Worm (Caenorhabditis elegans): Measurements from ENCODE around the gene oac-11.

oac-11 gene

DNA sequence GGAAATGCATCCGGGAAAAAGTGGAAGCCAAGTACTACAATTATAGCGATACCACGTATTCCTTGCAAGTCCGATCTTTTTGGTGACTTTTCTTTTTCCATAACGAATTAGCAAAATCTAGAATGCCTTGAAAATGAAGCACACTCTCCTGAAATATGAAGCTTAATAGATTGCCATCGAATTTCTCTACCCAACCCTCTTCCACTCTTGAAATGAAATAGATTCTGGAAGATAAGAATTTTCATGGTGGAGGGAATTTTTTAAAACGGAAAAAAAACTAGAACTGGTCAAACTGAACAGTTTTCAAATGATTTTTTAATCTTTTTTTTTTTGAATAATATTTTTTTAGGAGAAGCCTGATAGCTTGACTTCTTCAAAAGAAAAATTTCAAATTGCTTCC lies at the start of gene oac-11:
Gene oac-11, minus strand, starts transcription at position 101 of the 400 bp plus-strand sequence.
- TF ChIP-seq bed-3 (GFP tag; optimal IDR thresholded peaks at IDR 0.05) (no peak), ham-2 (GFP tag; optimal IDR thresholded peaks at IDR 0.05) (no peak), elt-3 (tag; optimal IDR thresholded peaks at IDR 0.05) (no peak), snpc-4 (tag; optimal IDR thresholded peaks at IDR 0.05) (no peak), ces-1 (GFP tag; optimal IDR thresholded peaks at IDR 0.05) (no peak), nhr-237 (tag; optimal IDR thresholded peaks at IDR 0.05) (no peak), ceh-43 (GFP tag; optimal IDR thresholded peaks at IDR 0.05) (no peak)

DNA sequence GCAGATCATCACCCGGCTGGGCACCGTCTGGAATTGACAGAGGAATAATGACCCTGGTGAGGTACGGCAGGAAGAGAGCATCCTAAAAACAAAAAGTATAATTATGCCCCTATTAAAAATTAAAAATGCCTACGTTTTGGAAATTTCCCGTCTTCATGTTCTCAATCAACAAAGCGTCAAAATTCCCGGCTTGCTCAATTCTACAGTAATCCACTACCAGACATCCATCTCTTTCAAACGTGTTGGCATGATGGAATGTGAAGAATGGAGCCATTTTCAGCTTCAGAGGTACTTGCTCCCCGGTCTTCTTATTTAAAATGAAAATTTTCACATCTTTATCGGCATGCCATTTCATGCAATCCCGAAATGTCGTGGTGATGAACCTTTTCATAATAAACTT lies 48.6 kb upstream of the oac-11 start:
- TF ChIP-seq sem-2 (GFP tag; optimal IDR thresholded peaks at IDR 0.05): no peak
- TF ChIP-seq snpc-4 (tag; optimal IDR thresholded peaks at IDR 0.05): no peak
- TF ChIP-seq flh-1 (GFP tag; optimal IDR thresholded peaks at IDR 0.05): no peak
- TF ChIP-seq nhr-237 (tag; optimal IDR thresholded peaks at IDR 0.05): no peak
- no peak for TF ChIP-seq cnd-1 (tag; optimal IDR thresholded peaks at IDR 0.05)
- TF ChIP-seq unc-120 (tag; optimal IDR thresholded peaks at IDR 0.05; ENCODE audit: poor library complexity, severe bottlenecking): no peak
- TF ChIP-seq lin-13 (tag; optimal IDR thresholded peaks at IDR 0.05): no peak
- TF ChIP-seq drap-1 (GFP tag; optimal IDR thresholded peaks at IDR 0.05): no peak
- TF ChIP-seq bed-3 (GFP tag; optimal IDR thresholded peaks at IDR 0.05): no peak
- no peak for TF ChIP-seq ceh-43 (GFP tag; optimal IDR thresholded peaks at IDR 0.05)
- no peak for TF ChIP-seq M03D4.4 (tag; optimal IDR thresholded peaks at IDR 0.05)
- no peak for TF ChIP-seq ceh-39 (tag; optimal IDR thresholded peaks at IDR 0.05)
- no peak for TF ChIP-seq nhr-12 (tag; optimal IDR thresholded peaks at IDR 0.05)
- no peak for TF ChIP-seq elt-3 (tag; optimal IDR thresholded peaks at IDR 0.05)
- TF ChIP-seq nhr-28 (tag; optimal IDR thresholded peaks at IDR 0.05): no peak
- TF ChIP-seq hlh-1 (tag; optimal IDR thresholded peaks at IDR 0.05): no peak
- no peak for TF ChIP-seq ztf-11 (tag; optimal IDR thresholded peaks at IDR 0.05)
- no peak for TF ChIP-seq unc-62 (GFP tag; optimal IDR thresholded peaks at IDR 0.05)

DNA sequence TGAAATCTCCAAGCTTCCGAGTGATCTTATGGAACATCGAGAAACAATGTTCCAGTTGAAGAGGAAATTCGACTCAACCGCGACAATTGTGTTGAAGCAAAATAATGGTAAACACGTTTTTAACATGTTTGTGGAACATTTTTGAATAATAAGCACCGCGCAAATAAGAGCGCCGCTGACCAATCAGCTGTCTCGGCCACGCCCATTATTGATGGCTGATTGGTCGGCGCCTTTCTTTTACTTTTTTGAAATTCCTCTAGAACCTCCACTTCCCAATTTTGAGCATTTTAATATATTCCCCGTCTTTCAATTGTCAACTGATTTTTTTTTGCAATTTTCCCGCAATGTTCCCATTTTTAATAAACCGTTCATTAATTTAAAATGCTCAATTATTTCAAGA lies 47.4 kb upstream of the oac-11 start:
- TF ChIP-seq nhr-12 (tag; optimal IDR thresholded peaks at IDR 0.05) (no peak), cnd-1 (tag; optimal IDR thresholded peaks at IDR 0.05) (no peak), ceh-39 (tag; optimal IDR thresholded peaks at IDR 0.05) (no peak), mep-1 (tag; optimal IDR thresholded peaks at IDR 0.05) (no peak), unc-120 (tag; optimal IDR thresholded peaks at IDR 0.05; ENCODE audit: poor library complexity, severe bottlenecking) (no peak), nhr-28 (tag; optimal IDR thresholded peaks at IDR 0.05) (no peak), drap-1 (GFP tag; optimal IDR thresholded peaks at IDR 0.05) (no peak), ceh-43 (GFP tag; optimal IDR thresholded peaks at IDR 0.05) (no peak), unc-39 (tag; optimal IDR thresholded peaks at IDR 0.05) (no peak), ham-2 (GFP tag; optimal IDR thresholded peaks at IDR 0.05) (no peak)

DNA sequence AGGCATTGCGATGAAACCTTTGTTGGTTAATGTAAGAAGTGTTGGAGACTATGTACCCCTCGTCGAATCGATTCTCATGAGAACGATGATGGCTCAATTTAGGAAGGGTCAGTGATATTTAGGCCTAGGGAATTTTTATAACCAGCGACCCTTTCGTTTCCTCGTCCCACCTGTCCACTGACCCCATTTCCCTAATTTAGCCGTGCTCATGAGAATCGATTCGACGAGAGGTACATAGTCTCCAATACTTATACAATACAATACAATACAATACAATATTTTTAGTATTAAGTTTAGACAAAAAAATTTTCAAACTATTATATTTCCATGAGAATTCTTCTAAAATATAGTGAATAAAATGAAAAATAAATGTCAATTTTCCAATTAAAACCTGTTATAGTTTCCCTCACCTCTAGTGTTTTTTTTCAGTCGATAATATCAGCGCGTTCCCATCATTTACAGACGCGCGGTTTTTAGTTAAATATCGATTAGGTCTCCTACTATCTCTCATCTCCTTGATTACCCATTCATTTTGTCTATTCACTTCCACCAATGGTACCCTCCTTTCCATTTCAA lies 46.0 kb upstream of the oac-11 start, which contains the start of the genes F53C3.11 and fbxb-103:
Gene F53C3.11, minus strand, starts transcription at position 101 of the 576 bp plus-strand sequence.
Gene fbxb-103, plus strand, starts transcription at position 526 of the 576 bp plus-strand sequence.
- no peak for TF ChIP-seq ceh-83 (GFP tag; optimal IDR thresholded peaks at IDR 0.05)
- TF ChIP-seq snpc-4 (tag; optimal IDR thresholded peaks at IDR 0.05): no peak
- TF ChIP-seq sptf-1 (tag; optimal IDR thresholded peaks at IDR 0.05): no peak
- TF ChIP-seq mab-5 (tag; optimal IDR thresholded peaks at IDR 0.05): no peak
- no peak for TF ChIP-seq nhr-76 (tag; optimal IDR thresholded peaks at IDR 0.05)
- TF ChIP-seq pha-4 (tag; optimal IDR thresholded peaks at IDR 0.05): no peak

DNA sequence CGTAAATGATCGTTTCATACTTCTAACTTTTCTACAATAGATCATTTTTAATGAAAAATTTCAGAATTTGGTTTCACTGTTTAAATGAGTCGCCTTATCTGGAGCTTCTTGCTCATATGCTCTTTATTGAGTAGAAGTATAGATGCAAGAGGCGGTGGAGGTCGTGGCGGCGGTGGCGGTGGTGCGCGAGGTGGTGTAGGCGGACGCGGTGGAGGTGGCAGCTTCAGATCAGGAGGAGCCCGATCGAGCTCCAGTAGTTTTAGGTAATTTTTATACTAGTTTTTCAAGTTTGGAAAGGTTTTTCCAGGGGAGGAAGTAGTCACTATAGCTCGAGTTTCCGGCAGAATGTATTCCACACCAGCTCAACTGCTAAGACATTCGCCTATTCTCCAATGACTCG lies 42.1 kb upstream of the oac-11 start, which contains the start of gene F53C3.3:
Gene F53C3.3, plus strand, starts transcription at position 59 of the 400 bp plus-strand sequence.
- TF ChIP-seq elt-1 (tag; optimal IDR thresholded peaks at IDR 0.05; ENCODE audit: borderline replicate concordance, insufficient read depth): no peak
- no peak for TF ChIP-seq hlh-1 (tag; optimal IDR thresholded peaks at IDR 0.05)
- TF ChIP-seq lsy-2 (tag; optimal IDR thresholded peaks at IDR 0.05): no peak
- TF ChIP-seq ceh-43 (GFP tag; optimal IDR thresholded peaks at IDR 0.05): no peak
- TF ChIP-seq pha-4 (tag; optimal IDR thresholded peaks at IDR 0.05): no peak
- no peak for TF ChIP-seq tbx-8 (GFP tag; optimal IDR thresholded peaks at IDR 0.05)
- TF ChIP-seq mep-1 (tag; optimal IDR thresholded peaks at IDR 0.05): no peak
- TF ChIP-seq cnd-1 (tag; optimal IDR thresholded peaks at IDR 0.05): no peak
- TF ChIP-seq blmp-1 (tag; optimal IDR thresholded peaks at IDR 0.05): no peak
- no peak for TF ChIP-seq drap-1 (GFP tag; optimal IDR thresholded peaks at IDR 0.05)
- no peak for TF ChIP-seq mls-2 (tag; optimal IDR thresholded peaks at IDR 0.05)
- no peak for TF ChIP-seq M03D4.4 (tag; optimal IDR thresholded peaks at IDR 0.05)

Data from whole organism, mixed stage, embryonic.